Fruit fly (Drosophila melanogaster): ENCODE measurements around the gene spri.

spri gene

DNA sequence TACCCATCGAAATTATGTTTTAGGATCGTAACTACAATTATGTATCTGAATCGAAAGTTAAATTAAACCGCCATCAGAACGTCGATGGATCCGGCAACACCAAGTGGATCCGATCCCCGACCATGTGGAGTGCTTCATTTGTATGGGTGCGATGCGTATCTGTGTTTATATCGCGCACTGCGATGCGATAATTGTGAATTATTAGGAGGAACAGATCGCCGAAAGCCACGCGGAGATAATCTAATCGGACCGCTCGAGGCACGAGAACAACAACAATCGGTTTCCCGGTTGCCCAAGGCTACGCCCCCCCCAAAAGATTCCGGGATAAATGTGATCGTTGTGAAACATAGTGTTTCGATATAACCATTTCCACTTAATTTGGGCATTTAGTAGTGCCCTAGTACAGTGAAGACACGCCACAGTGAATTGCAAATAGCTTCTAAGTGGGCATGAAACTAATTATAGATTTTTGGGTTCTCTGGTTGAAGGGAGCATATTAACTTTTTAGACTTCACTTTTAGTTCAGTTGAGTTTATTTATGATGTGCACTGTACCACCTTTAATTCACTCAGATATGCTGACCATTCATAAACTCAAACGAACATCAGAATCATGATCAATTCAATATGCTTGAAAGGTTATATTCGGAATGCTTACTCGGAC lies 15.2 kb upstream of the spri start (continued):
- no peak for TF ChIP-seq ATbp (GFP tag; optimal IDR thresholded peaks at IDR 0.05)
- peak; percentile 68 for TF ChIP-seq CG1603 (tag; optimal IDR thresholded peaks at IDR 0.05)
- peak; percentile 59; the same call in 2 of the 3 replicates for TF ChIP-seq CG34422 (GFP tag; IDR thresholded peaks at IDR 0.05)
- peak; percentile 21 for TF ChIP-seq zfh2 (GFP tag; optimal IDR thresholded peaks at IDR 0.05)
- no peak for TF ChIP-seq Lim3 (GFP tag; IDR thresholded peaks at IDR 0.05)
- peak; percentile 33 for TF ChIP-seq CG10979 (tag; optimal IDR thresholded peaks at IDR 0.05)
- TF ChIP-seq salm (tag; optimal IDR thresholded peaks at IDR 0.05): no peak
- peak; percentile 39 for TF ChIP-seq nmo (GFP tag; optimal IDR thresholded peaks at IDR 0.05)
- TF ChIP-seq al (GFP tag; IDR thresholded peaks at IDR 0.05): peak; percentile 58
- no peak for TF ChIP-seq Mad (GFP tag; optimal IDR thresholded peaks at IDR 0.05)
- peak; percentile 19 for TF ChIP-seq CG12659 (GFP tag; optimal IDR thresholded peaks at IDR 0.05)
- no peak for TF ChIP-seq abd-A (tag; optimal IDR thresholded peaks at IDR 0.05)
- TF ChIP-seq CG8388 (GFP tag; optimal IDR thresholded peaks at IDR 0.05): peak; percentile 24
- TF ChIP-seq hth (optimal IDR thresholded peaks at IDR 0.05): no peak
- no peak for TF ChIP-seq CG4707 (GFP tag; optimal IDR thresholded peaks at IDR 0.05)
- TF ChIP-seq NfI (GFP tag; optimal IDR thresholded peaks at IDR 0.05): peak; percentile 46
- no peak for TF ChIP-seq pros (GFP tag; optimal IDR thresholded peaks at IDR 0.05)
- peak; percentile 12 for TF ChIP-seq CG1647 (GFP tag; optimal IDR thresholded peaks at IDR 0.05)
- peak; percentile 59 for TF ChIP-seq CG2120 (GFP tag; optimal IDR thresholded peaks at IDR 0.05)
- no peak for TF ChIP-seq CG10462 (GFP tag; optimal IDR thresholded peaks at IDR 0.05)
- peak; percentile 50 for TF ChIP-seq chn (GFP tag; optimal IDR thresholded peaks at IDR 0.05)
- TF ChIP-seq sc (optimal IDR thresholded peaks at IDR 0.05): no peak
- TF ChIP-seq sc (GFP tag; optimal IDR thresholded peaks at IDR 0.05): no peak
- TF ChIP-seq Med (GFP tag): peak; percentile 90
- TF ChIP-seq sob (GFP tag; IDR thresholded peaks at IDR 0.05): peak; percentile 44; the same call in 1 of the 2 replicates
- 0 out of 2 replicates have a peak, but pooled peaks have one; percentile 20 for TF ChIP-seq CG6689 (GFP tag; IDR thresholded peaks at IDR 0.05)
- TF ChIP-seq tll (GFP tag; optimal IDR thresholded peaks at IDR 0.05): no peak
- no peak for TF ChIP-seq Asciz (GFP tag; optimal IDR thresholded peaks at IDR 0.05)
- peak; percentile 62 for TF ChIP-seq CG17328 (GFP tag; IDR thresholded peaks at IDR 0.05)
- no peak for TF ChIP-seq HLH54F (GFP tag; optimal IDR thresholded peaks at IDR 0.05)
- no peak for TF ChIP-seq CG8478 (optimal IDR thresholded peaks at IDR 0.05)
- no peak for TF ChIP-seq lola (GFP tag; optimal IDR thresholded peaks at IDR 0.05)
- TF ChIP-seq lbe (GFP tag; optimal IDR thresholded peaks at IDR 0.05): no peak
- TF ChIP-seq B-H2 (GFP tag; optimal IDR thresholded peaks at IDR 0.05): no peak
- peak; percentile 34 for TF ChIP-seq tin (GFP tag; optimal IDR thresholded peaks at IDR 0.05)
- no peak for TF ChIP-seq Lpt (GFP tag; optimal IDR thresholded peaks at IDR 0.05)
- no peak for TF ChIP-seq CG34224 (GFP tag; IDR thresholded peaks at IDR 0.05; ENCODE audit: partially characterized antibody)
- no peak for TF ChIP-seq CG8281 (tag; optimal IDR thresholded peaks at IDR 0.05)
- TF ChIP-seq sr (GFP tag; IDR thresholded peaks at IDR 0.05): no peak
- no peak for TF ChIP-seq Doc2 (GFP tag; IDR thresholded peaks at IDR 0.05)
- no peak for TF ChIP-seq org-1 (GFP tag; optimal IDR thresholded peaks at IDR 0.05)
- TF ChIP-seq Mes4 (GFP tag; optimal IDR thresholded peaks at IDR 0.05): no peak
- 0 out of 2 replicates have a peak, but pooled peaks have one; percentile 19 for TF ChIP-seq Awh (GFP tag; IDR thresholded peaks at IDR 0.05)
- TF ChIP-seq Bdp1 (GFP tag; optimal IDR thresholded peaks at IDR 0.05): no peak
- no peak for TF ChIP-seq CG9797 (GFP tag; optimal IDR thresholded peaks at IDR 0.05)
- TF ChIP-seq H15 (GFP tag; IDR thresholded peaks at IDR 0.05): 0 out of 3 replicates have a peak, but pooled peaks have one; percentile 29
- peak; percentile 35; the same call in 1 of the 3 replicates for TF ChIP-seq so (GFP tag; IDR thresholded peaks at IDR 0.05)
- no peak for TF ChIP-seq tx (GFP tag; optimal IDR thresholded peaks at IDR 0.05)
- TF ChIP-seq eyg (GFP tag; optimal IDR thresholded peaks at IDR 0.05): no peak
- TF ChIP-seq CG7839 (tag; optimal IDR thresholded peaks at IDR 0.05): no peak
- no peak for TF ChIP-seq peb (GFP tag; IDR thresholded peaks at IDR 0.05)

Measured in whole organism, embryonic.